Fruit fly (Drosophila melanogaster): ENCODE results near the gene Pdh.

DNA sequence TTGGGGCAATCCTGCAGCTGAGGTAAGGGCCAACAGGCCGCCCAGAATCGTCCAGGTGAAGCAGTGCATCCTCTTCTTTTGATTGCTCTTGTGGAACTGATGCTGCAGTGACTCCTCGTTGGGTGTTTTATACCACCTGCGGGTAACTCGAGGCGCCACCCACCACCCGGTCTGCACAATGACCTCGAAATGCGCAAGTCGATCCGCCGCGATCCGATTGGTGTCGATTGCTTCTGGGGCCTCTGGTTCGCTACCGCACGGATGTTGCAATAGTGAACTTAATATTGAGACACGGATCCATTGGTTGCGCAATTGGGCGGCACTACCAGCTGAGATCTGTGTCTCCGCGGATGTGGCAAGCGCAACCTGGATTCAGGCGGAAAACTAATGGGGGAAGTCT, 13.1 kb upstream of the Pdh start, which contains the start of gene Cpr72Ec:
- TF ChIP-seq Sin3A (optimal IDR thresholded peaks at IDR 0.05) (no peak), ttk (optimal IDR thresholded peaks at IDR 0.05) (no peak), Myc (optimal IDR thresholded peaks at IDR 0.05) (no peak), h (optimal IDR thresholded peaks at IDR 0.05) (no peak), psq (optimal IDR thresholded peaks at IDR 0.05) (no peak)

All from Kc167 (cell line).